Fruit fly (Drosophila melanogaster) whole organism, wandering third instar larva: ENCODE measurements around the gene CG5080.

Source experiments
- Dfd ChIP-seq: fragments of >200 bp; optimal IDR thresholded peaks from 2 replicates; lab custom pipeline; 2017; ENCODE audit warnings: missing biosample characterization, missing genetic modification characterization
- Hr78 ChIP-seq: fragments of >200 bp; optimal IDR thresholded peaks from 2 replicates; lab custom pipeline; 2017; ENCODE audit warnings: missing biosample characterization, missing genetic modification characterization
- Mio ChIP-seq: sonication (Bioruptor generic); optimal IDR thresholded peaks from 2 replicates; lab custom pipeline; 2016; ENCODE audit warnings: missing biosample characterization, missing genetic modification characterization
- OdsH ChIP-seq: fragments of 200-800 bp; sonication (Bioruptor generic); optimal IDR thresholded peaks from 2 replicates; lab custom pipeline; 2016; ENCODE audit warnings: missing biosample characterization, mild to moderate bottlenecking, missing genetic modification characterization
- foxo ChIP-seq, 2 experiments: fragments of 200-800 bp; sonication (Bioruptor generic); optimal IDR thresholded peaks; 2 replicates in 1 of 2; 3 replicates in 1 of 2; lab custom pipeline; 2016 to 2017; ENCODE audit warnings: missing biosample characterization in 2 of 2, missing genetic modification characterization in 2 of 2
- fru ChIP-seq: fragments of 200-800 bp; sonication (Bioruptor generic); optimal IDR thresholded peaks from 3 replicates; lab custom pipeline; 2016; ENCODE audit warnings: missing biosample characterization, mild to moderate bottlenecking, missing genetic modification characterization
- psq ChIP-seq: fragments of 200-800 bp; sonication (Bioruptor generic); optimal IDR thresholded peaks from 3 replicates; lab custom pipeline; 2017; ENCODE audit warnings: missing biosample characterization, mild to moderate bottlenecking, missing genetic modification characterization, moderate library complexity
- sage ChIP-seq: fragments of 200-800 bp; sonication (Bioruptor generic); optimal IDR thresholded peaks from 2 replicates; lab custom pipeline; 2016; ENCODE audit warnings: missing biosample characterization, mild to moderate bottlenecking, missing genetic modification characterization
- usp ChIP-seq: fragments of >200 bp; optimal IDR thresholded peaks from 2 replicates; lab custom pipeline; 2017; ENCODE audit warnings: missing biosample characterization, missing genetic modification characterization

DNA sequence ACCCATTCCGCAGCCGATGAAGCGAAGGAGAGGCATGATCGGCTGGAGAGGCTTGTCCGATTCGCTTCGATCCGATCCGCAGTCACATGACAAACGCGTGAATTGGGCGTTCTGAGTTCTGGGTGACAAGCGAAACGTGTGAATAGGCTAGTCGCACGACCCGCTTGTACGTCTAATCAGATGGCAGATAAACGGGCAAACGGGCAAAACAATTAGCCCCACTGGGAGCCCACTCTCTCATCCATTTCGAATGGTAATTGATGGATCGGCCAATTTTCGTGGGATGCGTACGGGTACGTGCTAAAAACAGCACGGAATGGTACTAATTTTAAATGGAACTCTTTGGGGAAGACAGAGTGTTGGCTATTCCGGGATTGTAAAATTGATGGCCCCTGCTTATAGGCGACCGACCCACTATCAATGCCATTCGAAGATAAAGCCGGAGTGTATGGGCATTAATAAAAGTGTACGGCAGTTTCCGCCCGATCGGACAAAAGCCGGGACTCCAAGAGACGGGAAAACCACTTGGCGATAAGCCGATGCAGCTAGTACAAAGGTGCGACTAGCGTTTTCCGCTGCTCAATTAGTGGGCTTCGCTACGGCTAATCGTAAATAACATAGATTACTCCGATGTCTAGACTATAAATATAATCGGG, 36.1 kb downstream of the CG5080 start:
- TF ChIP-seq psq (no peak), Mio (GFP tag; lab: Kevin White, UChicago) (no peak), usp (GFP tag; lab: Kevin White, UChicago) (no peak), sage (GFP tag; lab: Kevin White, UChicago) (no peak), fru (GFP tag; lab: Kevin White, UChicago) (no peak), Hr78 (GFP tag; lab: Kevin White, UChicago) (no peak), foxo (GFP tag; optimal IDR thresholded peaks at IDR 0.05; lab: Kevin White, UChicago) (no peak), Dfd (no peak), OdsH (GFP tag; lab: Kevin White, UChicago) (no peak)
